Fruit fly (Drosophila melanogaster) whole organism, embryonic: ENCODE results near the gene Mad.

ENCODE experiments used
- ATbp ChIP-seq: fragments of 200-800 bp; sonication (Bioruptor generic); optimal IDR thresholded peaks from 2 replicates; lab custom pipeline; 2017; ENCODE audit warnings: missing biosample characterization, mild to moderate bottlenecking, missing genetic modification characterization, missing genetic modification reagents
- Atf3 ChIP-seq: fragments of 200-800 bp; sonication (Bioruptor generic); optimal IDR thresholded peaks from 3 replicates; lab custom pipeline; 2016; ENCODE audit warnings: missing biosample characterization, missing genetic modification characterization
- Awh ChIP-seq: fragments of 200-800 bp; sonication (Bioruptor generic); IDR thresholded peaks from 2 replicates; pipeline ENCODE4, ENCODE4 v1.3.6; 2022; ENCODE audit warnings: missing biosample characterization, missing genetic modification characterization
- CG11085 ChIP-seq: fragments of 200-800 bp; sonication (Bioruptor generic); IDR thresholded peaks from 2 replicates; pipeline ENCODE4 v1.3.6; 2022; ENCODE audit warnings: missing biosample characterization, missing genetic modification characterization
- CG13624 ChIP-seq: fragments of 200-800 bp; sonication (Bioruptor generic); optimal IDR thresholded peaks from 2 replicates; lab custom pipeline; 2016; ENCODE audit warnings: missing biosample characterization, missing genetic modification characterization
- CG14441 ChIP-seq: fragments of 200-800 bp; sonication (Bioruptor generic); IDR thresholded peaks from 2 replicates; pipeline ENCODE4 v1.3.6; 2022; ENCODE audit warnings: missing biosample characterization, missing genetic modification characterization
- CG15269 ChIP-seq: fragments of 200-800 bp; sonication (Bioruptor generic); optimal IDR thresholded peaks from 2 replicates; lab custom pipeline; 2018; ENCODE audit warnings: missing biosample characterization, mild to moderate bottlenecking, missing genetic modification characterization, moderate library complexity
- CG1602 ChIP-seq: fragments of 200-800 bp; sonication (Bioruptor generic); optimal IDR thresholded peaks from 3 replicates; lab custom pipeline; 2016; ENCODE audit warnings: missing biosample characterization, missing genetic modification characterization
- CG1792 ChIP-seq: fragments of 200-800 bp; sonication (Bioruptor generic); optimal IDR thresholded peaks from 2 replicates; lab custom pipeline; 2016; ENCODE audit warnings: missing biosample characterization, missing genetic modification characterization
- CG18619 ChIP-seq: fragments of 200-800 bp; sonication (Bioruptor generic); optimal IDR thresholded peaks from 3 replicates; lab custom pipeline; 2017; ENCODE audit warnings: missing biosample characterization, mild to moderate bottlenecking, missing genetic modification characterization
- CG18764 ChIP-seq: fragments of 200-800 bp; sonication (Bioruptor generic); optimal IDR thresholded peaks from 3 replicates; lab custom pipeline; 2016; ENCODE audit warnings: missing biosample characterization, missing genetic modification characterization
- CG33213 ChIP-seq: fragments of 200-800 bp; sonication (Bioruptor generic); optimal IDR thresholded peaks from 3 replicates; lab custom pipeline; 2016; ENCODE audit warnings: missing biosample characterization, missing genetic modification characterization
- CG33557 ChIP-seq: fragments of 200-800 bp; sonication (Bioruptor generic); optimal IDR thresholded peaks from 2 replicates; lab custom pipeline; 2019; ENCODE audit warnings: missing biosample characterization, mild to moderate bottlenecking, missing genetic modification characterization, moderate library complexity
- CG34224 ChIP-seq: fragments of 200-800 bp; sonication (Bioruptor generic); IDR thresholded peaks from 3 replicates; pipeline ENCODE4 v1.3.6; 2022; ENCODE audit warnings: missing biosample characterization, missing genetic modification characterization; ENCODE audit not compliant: partially characterized antibody
- CG3726 ChIP-seq: fragments of 200-800 bp; sonication (Bioruptor generic); IDR thresholded peaks from 3 replicates; pipeline ENCODE4, ENCODE4 v1.3.6; 2022; ENCODE audit warnings: missing biosample characterization, missing genetic modification characterization
- CG4617 ChIP-seq: fragments of 200-800 bp; sonication (Bioruptor generic); optimal IDR thresholded peaks from 3 replicates; lab custom pipeline; 2016; ENCODE audit warnings: missing biosample characterization, missing genetic modification characterization, borderline replicate concordance
- CG6791 ChIP-seq: fragments of 200-800 bp; sonication (Bioruptor generic); IDR thresholded peaks from 3 replicates; pipeline ENCODE4 v1.3.6; 2022; ENCODE audit warnings: missing biosample characterization, missing genetic modification characterization; ENCODE audit not compliant: partially characterized antibody
- CG8290 ChIP-seq, 3 experiments: fragments of 200-800 bp; sonication (Bioruptor generic); optimal IDR thresholded peaks; 2 replicates each; lab custom pipeline; 2016 to 2019; ENCODE audit warnings: missing biosample characterization in 3 of 3, missing genetic modification characterization in 3 of 3, mild to moderate bottlenecking in 2 of 3, moderate library complexity in 1 of 3
- CHES-1-like ChIP-seq: fragments of 200-800 bp; sonication (Bioruptor generic); optimal IDR thresholded peaks from 2 replicates; lab custom pipeline; 2016; ENCODE audit warnings: missing biosample characterization, missing genetic modification characterization
- Dbx ChIP-seq: fragments of 200-800 bp; sonication (Bioruptor generic); IDR thresholded peaks from 3 replicates; pipeline ENCODE4 v1.3.6; 2022; ENCODE audit warnings: missing biosample characterization, missing genetic modification characterization
- E2f1 ChIP-seq: fragments of 200-800 bp; sonication (Bioruptor generic); IDR thresholded peaks from 2 replicates; pipeline ENCODE4 v1.3.6; 2022; ENCODE audit warnings: missing biosample characterization, missing genetic modification characterization
- Elba2 ChIP-seq: fragments of 200-800 bp; sonication (Bioruptor generic); optimal IDR thresholded peaks from 3 replicates; lab custom pipeline; 2016; ENCODE audit warnings: missing biosample characterization, missing genetic modification characterization
- Jarid2 ChIP-seq: fragments of 200-800 bp; sonication (Bioruptor generic); optimal IDR thresholded peaks from 3 replicates; lab custom pipeline; 2017; ENCODE audit warnings: mild to moderate bottlenecking, missing biosample characterization, missing genetic modification reagents, missing genetic modification characterization
- Max ChIP-seq: fragments of 200-800 bp; sonication (Bioruptor generic); optimal IDR thresholded peaks from 2 replicates; lab custom pipeline; 2016; ENCODE audit warnings: missing biosample characterization, mild to moderate bottlenecking, missing genetic modification characterization
- Poxn ChIP-seq: fragments of 200-800 bp; sonication (Bioruptor generic); IDR thresholded peaks from 2 replicates; pipeline ENCODE4 v1.3.6; 2022; ENCODE audit warnings: missing biosample characterization, missing genetic modification characterization
- Ssrp ChIP-seq: fragments of 200-800 bp; sonication (Bioruptor generic); optimal IDR thresholded peaks from 2 replicates; lab custom pipeline; 2018; ENCODE audit warnings: missing biosample characterization, mild to moderate bottlenecking, missing genetic modification characterization, moderate library complexity
- aop ChIP-seq: fragments of 200-800 bp; sonication (Bioruptor generic); IDR thresholded peaks from 2 replicates; pipeline ENCODE4 v1.3.6; 2022; ENCODE audit warnings: missing biosample characterization, missing genetic modification characterization
- ara ChIP-seq: fragments of 200-800 bp; sonication (Bioruptor generic); IDR thresholded peaks from 2 replicates; pipeline ENCODE4 v1.3.6; 2022; ENCODE audit warnings: missing biosample characterization, missing genetic modification characterization
- bigmax ChIP-seq: fragments of 200-800 bp; sonication (Bioruptor generic); optimal IDR thresholded peaks from 2 replicates; lab custom pipeline; 2018; ENCODE audit warnings: missing biosample characterization, mild to moderate bottlenecking, missing genetic modification characterization
- br ChIP-seq: fragments of >200 bp; optimal IDR thresholded peaks from 2 replicates; lab custom pipeline; 2017
- btn ChIP-seq: fragments of 200-800 bp; sonication (Bioruptor generic); optimal IDR thresholded peaks from 2 replicates; lab custom pipeline; 2016; ENCODE audit warnings: missing biosample characterization, missing genetic modification characterization
- crol ChIP-seq: fragments of 200-800 bp; sonication (Bioruptor generic); IDR thresholded peaks from 2 replicates; pipeline ENCODE4 v1.3.6; 2022; ENCODE audit warnings: missing biosample characterization, missing genetic modification characterization
- dimm ChIP-seq: fragments of 200-800 bp; sonication (Bioruptor generic); IDR thresholded peaks from 2 replicates; pipeline ENCODE4 v1.3.6; 2022; ENCODE audit warnings: missing biosample characterization, missing genetic modification characterization
- eve ChIP-seq, 2 experiments: fragments of >200 bp; optimal IDR thresholded peaks; 2 replicates each; lab custom pipeline; 2017; ENCODE audit warnings: missing biosample characterization in 2 of 2, missing genetic modification characterization in 2 of 2
- hb ChIP-seq: fragments of 200-800 bp; sonication (Bioruptor generic); IDR thresholded peaks from 3 replicates; pipeline ENCODE4 v1.3.6; 2022; ENCODE audit warnings: missing biosample characterization, missing genetic modification characterization; ENCODE audit not compliant: partially characterized antibody
- lmd ChIP-seq: fragments of 200-800 bp; sonication (Bioruptor generic); IDR thresholded peaks from 2 replicates; pipeline ENCODE4 v1.3.6; 2022; ENCODE audit warnings: missing biosample characterization, missing genetic modification characterization
- nmo ChIP-seq: fragments of 200-800 bp; sonication (Bioruptor generic); optimal IDR thresholded peaks from 2 replicates; lab custom pipeline; 2018; ENCODE audit warnings: missing biosample characterization, mild to moderate bottlenecking, missing genetic modification characterization, moderate library complexity
- onecut ChIP-seq: fragments of 200-800 bp; sonication (Bioruptor generic); IDR thresholded peaks from 2 replicates; pipeline ENCODE4 v1.3.6; 2022; ENCODE audit warnings: missing biosample characterization, missing genetic modification characterization
- pzg ChIP-seq: fragments of 200-800 bp; sonication (Bioruptor generic); optimal IDR thresholded peaks from 3 replicates; lab custom pipeline; 2018; ENCODE audit warnings: missing biosample characterization, mild to moderate bottlenecking, missing genetic modification characterization, moderate library complexity
- ranshi ChIP-seq: fragments of 200-800 bp; sonication (Bioruptor generic); IDR thresholded peaks from 2 replicates; pipeline ENCODE4 v1.3.6; 2022; ENCODE audit warnings: missing biosample characterization, missing genetic modification characterization
- salm ChIP-seq: fragments of 200-800 bp; sonication (Bioruptor generic); optimal IDR thresholded peaks from 2 replicates; lab custom pipeline; 2018; ENCODE audit warnings: missing biosample characterization, mild to moderate bottlenecking, missing genetic modification characterization
- schlank ChIP-seq: fragments of 200-800 bp; sonication (Bioruptor generic); optimal IDR thresholded peaks from 2 replicates; lab custom pipeline; 2018; ENCODE audit warnings: missing biosample characterization, mild to moderate bottlenecking, missing genetic modification characterization
- stc ChIP-seq: fragments of 200-800 bp; sonication (Bioruptor generic); IDR thresholded peaks from 2 replicates; pipeline ENCODE4 v1.3.6; 2022; ENCODE audit warnings: missing biosample characterization, missing genetic modification characterization
- twi ChIP-seq: fragments of 200-800 bp; optimal IDR thresholded peaks from 2 replicates; lab custom pipeline; 2019; ENCODE audit warnings: missing biosample characterization, mild to moderate bottlenecking, missing genetic modification characterization, moderate library complexity

Mad gene

dm6 chr2L:3144709-3145108 lies 14.7 kb downstream of the Mad start, which contains the start of gene toc (continued):
- no peak for TF ChIP-seq salm (tag; lab: Kevin White, UChicago)
- TF ChIP-seq CHES-1-like (GFP tag; lab: Kevin White, UChicago): no peak
- no peak for TF ChIP-seq br (lab: Kevin White, UChicago)
- no peak for TF ChIP-seq Elba2 (GFP tag; lab: Kevin White, UChicago)
- no peak for TF ChIP-seq stc (GFP tag; lab: Robert Waterston, UW)
- no peak for TF ChIP-seq Poxn (GFP tag; lab: Robert Waterston, UW)
- TF ChIP-seq Dbx (GFP tag; lab: Robert Waterston, UW): peak; percentile 22; the same call in 1 of the 3 replicates
- no peak for TF ChIP-seq schlank
- no peak for TF ChIP-seq aop
- peak; percentile 90 for TF ChIP-seq CG6791 (GFP tag; lab: Robert Waterston, UW)
- TF ChIP-seq CG18619 (GFP tag; lab: Kevin White, UChicago): no peak
- TF ChIP-seq CG34224 (GFP tag; lab: Robert Waterston, UW): peak; percentile 84
- peak; percentile 28 for TF ChIP-seq nmo (GFP tag; lab: Kevin White, UChicago)
- TF ChIP-seq hb (GFP tag; lab: Robert Waterston, UW): peak; percentile 79
- TF ChIP-seq pzg: peak; percentile 84
- peak; percentile 27 for TF ChIP-seq CG13624 (GFP tag; lab: Kevin White, UChicago)
- no peak for TF ChIP-seq CG18764 (GFP tag; lab: Kevin White, UChicago)
- no peak for TF ChIP-seq ara
- no peak for TF ChIP-seq ATbp
- no peak for TF ChIP-seq btn (GFP tag; lab: Kevin White, UChicago)
- TF ChIP-seq Jarid2 (GFP tag; lab: Kevin White, UChicago): no peak
- no peak for TF ChIP-seq lmd (GFP tag; lab: Robert Waterston, UW)
- TF ChIP-seq Max: no peak
- no peak for TF ChIP-seq Ssrp (tag; lab: Kevin White, UChicago)
- TF ChIP-seq CG3726 (GFP tag; lab: Robert Waterston, UW): no peak
- TF ChIP-seq CG15269: no peak
- no peak for TF ChIP-seq CG1602 (GFP tag; lab: Kevin White, UChicago)
- peak; percentile 30; the same call in 1 of the 2 replicates for TF ChIP-seq onecut (GFP tag; lab: Robert Waterston, UW)
- TF ChIP-seq CG33557 (GFP tag; lab: Kevin White, UChicago): no peak
- no peak for TF ChIP-seq Atf3 (GFP tag; lab: Kevin White, UChicago)
- TF ChIP-seq CG8290 (GFP tag; optimal IDR thresholded peaks at IDR 0.05; lab: Kevin White, UChicago): peak; percentile 32
- peak in 1 of 2 experiments; percentile 66 for TF ChIP-seq CG8290 (tag; optimal IDR thresholded peaks at IDR 0.05; lab: Kevin White, UChicago)
- no peak for TF ChIP-seq eve (GFP tag; optimal IDR thresholded peaks at IDR 0.05; lab: Kevin White, UChicago)
- no peak for TF ChIP-seq ranshi
- no peak for TF ChIP-seq dimm (GFP tag; lab: Robert Waterston, UW)
- no peak for TF ChIP-seq CG4617
- no peak for TF ChIP-seq twi (tag; lab: Kevin White, UChicago)
- no peak for TF ChIP-seq bigmax
- peak; percentile 2 for TF ChIP-seq CG1792
- no peak for TF ChIP-seq CG14441 (GFP tag; lab: Robert Waterston, UW)
- TF ChIP-seq E2f1 (GFP tag; lab: Robert Waterston, UW): no peak
- TF ChIP-seq CG11085 (GFP tag; lab: Robert Waterston, UW): no peak
- TF ChIP-seq CG33213 (GFP tag; lab: Kevin White, UChicago): peak; percentile 32

DNA sequence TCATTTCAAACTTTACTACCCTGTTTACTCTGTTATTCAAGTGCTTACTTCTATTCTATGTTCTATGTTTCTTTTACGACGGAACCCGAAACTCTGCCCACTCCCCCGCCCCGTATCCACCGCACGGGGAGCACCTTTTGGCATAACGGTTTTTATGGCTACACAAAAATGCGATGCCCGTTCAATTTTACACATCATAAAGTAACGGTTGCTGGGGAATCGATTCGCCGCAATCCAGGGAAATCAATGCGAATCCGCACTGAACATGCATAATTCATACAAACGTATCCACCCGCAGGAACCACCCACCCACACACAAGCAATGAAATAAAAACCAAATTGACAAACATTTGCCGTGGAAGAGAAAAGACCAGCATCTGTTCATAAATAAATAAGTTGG lies 15.5 kb downstream of the Mad start:
- TF ChIP-seq crol (GFP tag; lab: Robert Waterston, UW): peak; percentile 6; the same call in 1 of the 2 replicates
- TF ChIP-seq onecut (GFP tag; lab: Robert Waterston, UW): peak; percentile 53
- no peak for TF ChIP-seq Awh
- TF ChIP-seq, all 482 proteins: peak for 2
